Worm (Caenorhabditis elegans) whole organism, L4 larva: ENCODE results near the gene K11H12.1.

Experiments
- D1046.2 ChIP-seq: fragments of 200-800 bp; sonication (Bioruptor generic); IDR thresholded peaks from 2 replicates; pipeline ENCODE4 v1.3.6; 2022; ENCODE audit warnings: missing genetic modification characterization, missing compliant biosample characterization
- F37D6.2 ChIP-seq: sonication (generic microtip); optimal IDR thresholded peaks from 2 replicates; lab custom pipeline; 2016; ENCODE audit warnings: mild to moderate bottlenecking, missing genetic modification characterization, missing compliant biosample characterization
- T20F7.1 ChIP-seq: fragments of 200-800 bp; sonication (Bioruptor generic); optimal IDR thresholded peaks from 2 replicates; lab custom pipeline; 2018; ENCODE audit warnings: mild to moderate bottlenecking, missing genetic modification characterization, missing compliant biosample characterization
- Y5F2A.4 ChIP-seq: fragments of 200-800 bp; sonication (Bioruptor generic); optimal IDR thresholded peaks from 2 replicates; lab custom pipeline; 2018; ENCODE audit warnings: mild to moderate bottlenecking, missing genetic modification characterization, missing compliant biosample characterization
- Y75B8A.6 ChIP-seq: fragments of 200-800 bp; sonication (Bioruptor generic); IDR thresholded peaks from 2 replicates; pipeline ENCODE4 v1.3.6; 2022; ENCODE audit warnings: missing genetic modification reagents, missing genetic modification characterization, missing compliant biosample characterization
- aha-1 ChIP-seq: fragments of 150-350 bp; peaks from one replicate; lab custom pipeline; 2014; ENCODE audit warnings: missing biosample characterization, missing genetic modification characterization
- ama-1 ChIP-seq: fragments of 150-350 bp; optimal IDR thresholded peaks from 2 replicates; lab custom pipeline; 2014; ENCODE audit warnings: inconsistent platforms, mixed read lengths
- ceh-32 ChIP-seq: sonication (generic microtip); optimal IDR thresholded peaks from 2 replicates; lab custom pipeline; 2016; ENCODE audit warnings: mild to moderate bottlenecking, missing genetic modification characterization, missing compliant biosample characterization; ENCODE audit not compliant: poor library complexity
- cey-2 ChIP-seq: sonication (generic microtip); optimal IDR thresholded peaks from 3 replicates; lab custom pipeline; 2017; ENCODE audit warnings: missing genetic modification characterization, mild to moderate bottlenecking, missing compliant biosample characterization, antibody characterized with exemption, borderline replicate concordance; ENCODE audit not compliant: insufficient read depth
- daf-12 ChIP-seq: fragments of 150-350 bp; optimal IDR thresholded peaks from 2 replicates; lab custom pipeline; 2014; ENCODE audit warnings: missing biosample characterization, missing genetic modification reagents, missing genetic modification characterization
- daf-16 ChIP-seq, 3 experiments: sonication (generic microtip); optimal IDR thresholded peaks; 2 replicates each; lab custom pipeline; 2016 to 2017; ENCODE audit warnings: missing genetic modification characterization in 3 of 3, missing genetic modification reagents in 3 of 3, mild to moderate bottlenecking in 2 of 3, missing compliant biosample characterization in 2 of 3, missing biosample characterization in 1 of 3, moderate library complexity in 1 of 3
- dmd-6 ChIP-seq: fragments of 200-800 bp; sonication (Bioruptor generic); IDR thresholded peaks from 2 replicates; pipeline ENCODE4 v1.3.6; 2022; ENCODE audit warnings: missing genetic modification reagents, missing genetic modification characterization, missing compliant biosample characterization
- dve-1 ChIP-seq: sonication (generic microtip); optimal IDR thresholded peaks from 2 replicates; lab custom pipeline; 2017; ENCODE audit warnings: antibody characterized with exemption, mild to moderate bottlenecking, missing genetic modification characterization, missing compliant biosample characterization; ENCODE audit not compliant: insufficient read depth
- egl-27 ChIP-seq: sonication (generic microtip); optimal IDR thresholded peaks from 3 replicates; lab custom pipeline; 2017; ENCODE audit warnings: missing biosample characterization, missing genetic modification reagents, missing genetic modification characterization
- fkh-10 ChIP-seq: fragments of 150-350 bp; optimal IDR thresholded peaks from 2 replicates; lab custom pipeline; 2014; ENCODE audit warnings: missing biosample characterization, missing genetic modification reagents, missing genetic modification characterization
- hif-1 ChIP-seq, 2 experiments: sonication (generic microtip); optimal IDR thresholded peaks; 2 replicates each; lab custom pipeline; 2016 to 2017; ENCODE audit warnings: missing compliant biosample characterization in 2 of 2, missing genetic modification characterization in 2 of 2, missing genetic modification reagents in 2 of 2, missing genotype in 2 of 2, mild to moderate bottlenecking in 1 of 2
- hlh-11 ChIP-seq: fragments of 200-800 bp; sonication (Bioruptor generic); optimal IDR thresholded peaks from 2 replicates; lab custom pipeline; 2018; ENCODE audit warnings: mild to moderate bottlenecking, missing genetic modification characterization, missing compliant biosample characterization
- hlh-30 ChIP-seq: sonication (generic microtip); optimal IDR thresholded peaks from 2 replicates; lab custom pipeline; 2017; ENCODE audit warnings: antibody characterized with exemption, mild to moderate bottlenecking, missing genetic modification characterization, missing compliant biosample characterization; ENCODE audit not compliant: insufficient read depth
- lin-38 ChIP-seq: fragments of 200-800 bp; sonication (Bioruptor generic); IDR thresholded peaks from 2 replicates; pipeline ENCODE4 v1.3.6; 2022; ENCODE audit warnings: missing genetic modification reagents, missing genetic modification characterization, missing compliant biosample characterization
- lin-39 ChIP-seq: fragments of 150-350 bp; optimal IDR thresholded peaks from 2 replicates; lab custom pipeline; 2014; ENCODE audit warnings: missing biosample characterization, missing genetic modification reagents, missing genetic modification characterization
- lir-3 ChIP-seq: sonication (generic microtip); optimal IDR thresholded peaks from 2 replicates; lab custom pipeline; 2016; ENCODE audit warnings: mild to moderate bottlenecking, missing genetic modification characterization, missing compliant biosample characterization
- madf-9 ChIP-seq: fragments of 200-800 bp; sonication (Bioruptor generic); conservative IDR thresholded peaks from 2 replicates; pipeline ENCODE4 v1.3.6; 2022; ENCODE audit warnings: missing genetic modification reagents, missing genetic modification characterization, missing compliant biosample characterization
- mep-1 ChIP-seq: fragments of 150-350 bp; sonication (generic microtip); optimal IDR thresholded peaks from 3 replicates; lab custom pipeline; 2014; ENCODE audit warnings: missing biosample characterization, missing genetic modification characterization
- mes-2 ChIP-seq: sonication (generic microtip); optimal IDR thresholded peaks from 2 replicates; lab custom pipeline; 2016; ENCODE audit warnings: missing genotype, mild to moderate bottlenecking, missing genetic modification characterization, missing compliant biosample characterization; ENCODE audit not compliant: poor library complexity, severe bottlenecking
- nhr-11 ChIP-seq: fragments of 150-350 bp; optimal IDR thresholded peaks from 2 replicates; lab custom pipeline; 2014; ENCODE audit warnings: missing biosample characterization, missing genetic modification characterization
- nhr-237 ChIP-seq: sonication (generic microtip); optimal IDR thresholded peaks from 2 replicates; lab custom pipeline; 2017; ENCODE audit warnings: missing biosample characterization, missing genetic modification characterization
- nhr-25 ChIP-seq: sonication (generic microtip); optimal IDR thresholded peaks from 2 replicates; lab custom pipeline; 2017; ENCODE audit warnings: missing genetic modification characterization, mild to moderate bottlenecking, missing compliant biosample characterization, antibody characterized with exemption, moderate library complexity, borderline replicate concordance; ENCODE audit not compliant: insufficient read depth
- nhr-28 ChIP-seq: fragments of 150-350 bp; optimal IDR thresholded peaks from 2 replicates; lab custom pipeline; 2014; ENCODE audit warnings: missing biosample characterization, missing genetic modification characterization
- nhr-42 ChIP-seq: fragments of 200-800 bp; sonication (Bioruptor generic); IDR thresholded peaks from 2 replicates; pipeline ENCODE4 v1.3.6; 2022; ENCODE audit warnings: missing genetic modification characterization, missing compliant biosample characterization
- nhr-76 ChIP-seq: fragments of 150-350 bp; optimal IDR thresholded peaks from 2 replicates; lab custom pipeline; 2014; ENCODE audit warnings: missing biosample characterization, missing genetic modification characterization
- pha-4 ChIP-seq, 2 experiments: fragments of 150-350 bp in 1 of 2; fragments of 200-800 bp in 1 of 2; sonication (Bioruptor generic) in 1 of 2; IDR thresholded peaks in 1 of 2; optimal IDR thresholded peaks in 1 of 2; 2 replicates each; pipeline versions ENCODE4 v1.3.6 to Lab custom; 2014 to 2022; ENCODE audit warnings: missing genetic modification characterization in 2 of 2, missing genetic modification reagents in 2 of 2, missing biosample characterization in 1 of 2, missing compliant biosample characterization in 1 of 2
- rbr-2 ChIP-seq: sonication (generic microtip); optimal IDR thresholded peaks from 2 replicates; lab custom pipeline; 2016; ENCODE audit warnings: missing genotype, missing genetic modification characterization, missing compliant biosample characterization
- sdz-12 ChIP-seq: fragments of 200-800 bp; sonication (Bioruptor generic); optimal IDR thresholded peaks from 2 replicates; lab custom pipeline; 2018; ENCODE audit warnings: mild to moderate bottlenecking, missing genetic modification characterization, missing compliant biosample characterization
- set-16 ChIP-seq: fragments of 200-800 bp; sonication (Bioruptor generic); IDR thresholded peaks from 2 replicates; pipeline ENCODE4 v1.3.6; 2022; ENCODE audit warnings: missing genetic modification reagents, missing genetic modification characterization, missing compliant biosample characterization
- spr-1 ChIP-seq: sonication (generic microtip); optimal IDR thresholded peaks from 2 replicates; lab custom pipeline; 2016; ENCODE audit warnings: mild to moderate bottlenecking, missing genetic modification characterization, missing compliant biosample characterization
- tag-97 ChIP-seq: fragments of 200-800 bp; sonication (Bioruptor generic); IDR thresholded peaks from 2 replicates; pipeline ENCODE4 v1.3.6; 2022; ENCODE audit warnings: missing genetic modification characterization, missing compliant biosample characterization
- tra-1 ChIP-seq: fragments of 200-800 bp; sonication (Bioruptor generic); IDR thresholded peaks from 2 replicates; pipeline ENCODE4 v1.3.6; 2022; ENCODE audit warnings: missing genetic modification reagents, missing genetic modification characterization, missing compliant biosample characterization
- unc-130 ChIP-seq: sonication (generic microtip); optimal IDR thresholded peaks from 2 replicates; lab custom pipeline; 2016; ENCODE audit warnings: missing genetic modification reagents, missing genetic modification characterization, missing compliant biosample characterization
- unc-62 ChIP-seq, 3 experiments: fragments of 150-350 bp in 1 of 3; sonication (generic microtip); optimal IDR thresholded peaks in 2 of 3; peaks in 1 of 3; 1 replicate in 1 of 3; 2 replicates in 2 of 3; lab custom pipeline; 2014 to 2017; ENCODE audit warnings: missing biosample characterization in 3 of 3, missing genetic modification characterization in 3 of 3, missing genetic modification reagents in 3 of 3, missing genotype in 1 of 3
- vab-7 ChIP-seq: fragments of 200-800 bp; sonication (Bioruptor generic); IDR thresholded peaks from 2 replicates; pipeline ENCODE4 v1.3.6; 2022; ENCODE audit warnings: missing genetic modification reagents, missing genetic modification characterization, missing compliant biosample characterization
- zag-1 ChIP-seq: fragments of 150-350 bp; optimal IDR thresholded peaks from 2 replicates; lab custom pipeline; 2014; ENCODE audit warnings: missing biosample characterization, missing genetic modification characterization
- zfp-3 ChIP-seq: fragments of 200-800 bp; sonication (Bioruptor generic); conservative IDR thresholded peaks from 2 replicates; pipeline ENCODE4 v1.3.6; 2022; ENCODE audit warnings: missing genetic modification reagents, missing genetic modification characterization, missing compliant biosample characterization
- zip-11 ChIP-seq: fragments of 200-800 bp; sonication (Bioruptor generic); IDR thresholded peaks from 2 replicates; pipeline ENCODE4 v1.3.6; 2022; ENCODE audit warnings: missing genetic modification characterization, missing compliant biosample characterization

The K11H12.1 gene

DNA sequence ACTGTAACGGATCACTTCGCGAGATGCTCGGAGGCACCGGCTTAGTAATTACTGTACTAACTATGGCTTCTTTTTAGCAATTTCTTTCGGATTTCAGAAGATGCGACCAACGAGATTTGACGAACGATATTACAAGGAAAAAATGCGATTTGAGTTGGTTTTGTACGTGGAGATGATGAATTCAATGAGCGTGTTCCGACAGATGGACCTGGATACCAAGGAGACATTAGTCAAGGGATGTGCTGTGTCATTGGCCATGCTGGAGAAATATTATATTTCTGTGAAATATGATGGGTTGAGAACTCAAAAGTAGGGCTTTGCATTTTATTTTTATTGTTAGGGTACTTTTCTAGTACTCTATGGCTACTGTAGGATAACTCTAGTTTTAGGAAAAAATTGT, 22.6 kb downstream of the K11H12.1 start:
- TF ChIP-seq egl-27 (tag; lab: Kevin White, UChicago) (no peak), unc-62 (GFP tag; optimal IDR thresholded peaks at IDR 0.05 in 1 of 2; lab: Kevin White, UChicago) (peak in 1 of 2 experiments; percentile 46), unc-62 (tag; optimal IDR thresholded peaks at IDR 0.05; lab: Kevin White, UChicago) (no peak), aha-1 (tag; lab: Kevin White, UChicago) (peak; percentile 95), tra-1 (GFP tag; lab: Robert Waterston, UW) (no peak)

ce11 chrIV:627237-627636, 26.0 kb downstream of the K11H12.1 start, which contains the start of gene nhr-76:
TSS of gene nhr-76 (plus strand) at chrIV:627537.
- TF ChIP-seq hlh-11 (tag; lab: Kevin White, UChicago), result no peak
- no peak for TF ChIP-seq nhr-237 (tag; lab: Kevin White, UChicago)
- no peak for TF ChIP-seq nhr-11
- TF ChIP-seq spr-1, result no peak
- TF ChIP-seq set-16 (GFP tag; lab: Robert Waterston, UW), result no peak
- TF ChIP-seq vab-7, result no peak
- TF ChIP-seq daf-12 (tag; lab: Kevin White, UChicago), result no peak
- TF ChIP-seq lir-3 (tag; lab: Kevin White, UChicago), result no peak
- no peak for TF ChIP-seq Y75B8A.6 (GFP tag; lab: Robert Waterston, UW)
- TF ChIP-seq nhr-25, result no peak
- no peak for TF ChIP-seq ceh-32
- TF ChIP-seq fkh-10 (GFP tag; lab: Kevin White, UChicago), result no peak
- TF ChIP-seq hif-1 (tag; optimal IDR thresholded peaks at IDR 0.05; lab: Kevin White, UChicago), result no peak
- no peak for TF ChIP-seq zag-1
- no peak for TF ChIP-seq zip-11 (GFP tag; lab: Robert Waterston, UW)
- TF ChIP-seq tag-97 (GFP tag; lab: Robert Waterston, UW), result no peak
- TF ChIP-seq lin-39 (tag; lab: Kevin White, UChicago), result no peak
- no peak for TF ChIP-seq lin-38 (GFP tag; lab: Robert Waterston, UW)

- TF ChIP-seq hlh-11 (tag; lab: Kevin White, UChicago) (peak; percentile 44), nhr-76 (tag; lab: Kevin White, UChicago) (peak; percentile 91), cey-2 (tag; lab: Kevin White, UChicago) (no peak), nhr-42 (GFP tag; lab: Robert Waterston, UW) (no peak), madf-9 (GFP tag; lab: Robert Waterston, UW) (no peak), tra-1 (GFP tag; lab: Robert Waterston, UW) (0 out of 2 replicates have a peak, but pooled peaks have one; percentile 22), dve-1 (tag; lab: Kevin White, UChicago) (peak; percentile 39), T20F7.1 (GFP tag; lab: Kevin White, UChicago) (no peak), unc-62 (GFP tag; optimal IDR thresholded peaks at IDR 0.05 in 1 of 2; lab: Kevin White, UChicago) (peak in 1 of 2 experiments; percentile 93), unc-62 (tag; optimal IDR thresholded peaks at IDR 0.05; lab: Kevin White, UChicago) (no peak), dmd-6 (GFP tag; lab: Robert Waterston, UW) (peak; percentile 83), rbr-2 (tag; lab: Kevin White, UChicago) (no peak), pha-4 (GFP tag; IDR thresholded peaks at IDR 0.05; lab: Robert Waterston, UW) (no peak), pha-4 (tag; optimal IDR thresholded peaks at IDR 0.05; lab: Kevin White, UChicago) (no peak), nhr-28 (tag; lab: Kevin White, UChicago) (peak; percentile 43), mep-1 (no peak), ama-1 (lab: Kevin White, UChicago) (no peak), Y5F2A.4 (GFP tag; lab: Kevin White, UChicago) (no peak), F37D6.2 (tag; lab: Kevin White, UChicago) (no peak), nhr-25 (no peak), vab-7 (no peak), unc-130 (GFP tag; lab: Kevin White, UChicago) (no peak), D1046.2 (GFP tag; lab: Robert Waterston, UW) (no peak), zfp-3 (no peak), hlh-30 (tag; lab: Kevin White, UChicago) (no peak), daf-16 (GFP tag; optimal IDR thresholded peaks at IDR 0.05; lab: Kevin White, UChicago) (peak in 1 of 2 experiments; percentile 36), daf-16 (tag; optimal IDR thresholded peaks at IDR 0.05; lab: Kevin White, UChicago) (peak; percentile 43), mes-2 (no peak), sdz-12 (GFP tag; lab: Kevin White, UChicago) (no peak)
Observed at ce11 chrIV:625947-626548, 27.2 kb downstream of the K11H12.1 start.
